Worm (Caenorhabditis elegans) whole organism, L1 larva: ENCODE measurements around the gene F01F1.3.

Experiments
- C16A3.4 ChIP-seq: fragments of 150-350 bp; optimal IDR thresholded peaks from 2 replicates; lab custom pipeline; 2014; ENCODE audit warnings: missing biosample characterization, missing genetic modification characterization
- blmp-1 ChIP-seq: fragments of 150-350 bp; optimal IDR thresholded peaks from 2 replicates; lab custom pipeline; 2014; ENCODE audit warnings: missing biosample characterization, missing genetic modification characterization
- ceh-8 ChIP-seq: fragments of 200-800 bp; sonication (Bioruptor generic); optimal IDR thresholded peaks from 2 replicates; lab custom pipeline; 2018; ENCODE audit warnings: mild to moderate bottlenecking, missing genetic modification characterization, moderate library complexity, missing compliant biosample characterization
- ceh-88 ChIP-seq: fragments of 200-800 bp; sonication (Bioruptor generic); IDR thresholded peaks from 2 replicates; pipeline ENCODE4 v1.3.6; 2022; ENCODE audit warnings: missing genetic modification characterization, missing compliant biosample characterization
- ceh-90 ChIP-seq: sonication (generic microtip); optimal IDR thresholded peaks from 2 replicates; lab custom pipeline; 2016; ENCODE audit warnings: missing genetic modification characterization, missing compliant biosample characterization
- ces-1 ChIP-seq: fragments of 150-350 bp; optimal IDR thresholded peaks from 2 replicates; lab custom pipeline; 2014; ENCODE audit warnings: missing biosample characterization, missing genetic modification reagents, missing genetic modification characterization
- efl-1 ChIP-seq, 4 experiments: fragments of 150-350 bp; optimal IDR thresholded peaks in 3 of 4; peaks in 1 of 4; 1 replicate in 1 of 4; 2 replicates in 3 of 4; lab custom pipeline; 2014; ENCODE audit warnings: missing biosample characterization in 2 of 4, missing genetic modification characterization in 2 of 4, missing genetic modification reagents in 2 of 4
- elt-2 ChIP-seq: sonication (generic microtip); optimal IDR thresholded peaks from 2 replicates; lab custom pipeline; 2016; ENCODE audit warnings: missing genetic modification characterization, mild to moderate bottlenecking, inconsistent platforms, missing compliant biosample characterization, missing genetic modification reagents
- elt-3 ChIP-seq, 6 experiments: fragments of 150-350 bp in 1 of 6; sonication (generic microtip); optimal IDR thresholded peaks; 2 replicates each; lab custom pipeline; 2017 to 2018; ENCODE audit warnings: missing biosample characterization in 6 of 6, missing genetic modification characterization in 6 of 6, inconsistent platforms in 1 of 6
- fkh-10 ChIP-seq: sonication (generic microtip); optimal IDR thresholded peaks from 2 replicates; lab custom pipeline; 2017; ENCODE audit warnings: missing biosample characterization, missing genetic modification reagents, missing genetic modification characterization
- fkh-8 ChIP-seq: sonication (generic microtip); optimal IDR thresholded peaks from 2 replicates; lab custom pipeline; 2016; ENCODE audit warnings: mild to moderate bottlenecking, missing genetic modification characterization, missing compliant biosample characterization
- fos-1 ChIP-seq: fragments of 150-350 bp; optimal IDR thresholded peaks from 2 replicates; lab custom pipeline; 2014; ENCODE audit warnings: missing biosample characterization, missing genetic modification characterization
- grh-1 ChIP-seq: fragments of 200-800 bp; sonication (Bioruptor generic); IDR thresholded peaks from 2 replicates; pipeline ENCODE4 v1.3.6; 2022; ENCODE audit warnings: missing genetic modification reagents, missing genetic modification characterization, missing compliant biosample characterization
- jun-1 ChIP-seq: fragments of 150-350 bp; optimal IDR thresholded peaks from 2 replicates; lab custom pipeline; 2014; ENCODE audit warnings: missing biosample characterization, missing genetic modification reagents, missing genetic modification characterization
- lin-14 ChIP-seq: fragments of 200-800 bp; sonication (Bioruptor generic); optimal IDR thresholded peaks from 2 replicates; lab custom pipeline; 2018; ENCODE audit warnings: mild to moderate bottlenecking, missing genetic modification characterization, moderate library complexity, missing compliant biosample characterization
- lin-35 ChIP-seq, 2 experiments: fragments of 150-350 bp; optimal IDR thresholded peaks; 2 replicates each; lab custom pipeline; 2014; ENCODE audit warnings: missing biosample characterization in 2 of 2, missing genetic modification characterization in 2 of 2, missing genetic modification reagents in 2 of 2
- lir-3 ChIP-seq: sonication (generic microtip); optimal IDR thresholded peaks from 2 replicates; lab custom pipeline; 2016; ENCODE audit warnings: mild to moderate bottlenecking, missing genetic modification characterization, moderate library complexity, missing compliant biosample characterization; ENCODE audit not compliant: poor library complexity
- lsy-2 ChIP-seq, 2 experiments: fragments of 150-350 bp; optimal IDR thresholded peaks; 2 replicates each; lab custom pipeline; 2014; ENCODE audit warnings: missing biosample characterization in 2 of 2, missing genetic modification characterization in 2 of 2
- mab-9 ChIP-seq: fragments of 200-800 bp; sonication (Bioruptor generic); IDR thresholded peaks from 2 replicates; pipeline ENCODE4 v1.3.6; 2022; ENCODE audit warnings: missing genetic modification reagents, missing genetic modification characterization, missing compliant biosample characterization
- mdl-1 ChIP-seq, 2 experiments: fragments of 150-350 bp; optimal IDR thresholded peaks; 2 replicates each; lab custom pipeline; 2014 to 2017; ENCODE audit warnings: missing biosample characterization in 2 of 2, missing genetic modification characterization in 2 of 2, inconsistent platforms in 1 of 2
- mef-2 ChIP-seq: fragments of 150-350 bp; optimal IDR thresholded peaks from 2 replicates; lab custom pipeline; 2014; ENCODE audit warnings: missing biosample characterization, missing genetic modification characterization
- nhr-20 ChIP-seq: sonication (generic microtip); optimal IDR thresholded peaks from 2 replicates; lab custom pipeline; 2016; ENCODE audit warnings: mild to moderate bottlenecking, missing genetic modification characterization, missing compliant biosample characterization
- nhr-47 ChIP-seq: sonication (generic microtip); optimal IDR thresholded peaks from 2 replicates; lab custom pipeline; 2016; ENCODE audit warnings: mild to moderate bottlenecking, missing genetic modification characterization, moderate library complexity, missing compliant biosample characterization
- nhr-71 ChIP-seq: sonication (generic microtip); optimal IDR thresholded peaks from 2 replicates; lab custom pipeline; 2016; ENCODE audit warnings: mild to moderate bottlenecking, missing genetic modification characterization, moderate library complexity, missing compliant biosample characterization
- nhr-76 ChIP-seq: sonication (generic microtip); optimal IDR thresholded peaks from 2 replicates; lab custom pipeline; 2017; ENCODE audit warnings: missing biosample characterization, missing genetic modification characterization
- nhr-85 ChIP-seq: sonication (generic microtip); peaks from one replicate; lab custom pipeline; 2016; ENCODE audit warnings: missing genetic modification characterization, inconsistent platforms, missing compliant biosample characterization
- nhr-90 ChIP-seq: sonication (generic microtip); optimal IDR thresholded peaks from 2 replicates; lab custom pipeline; 2016; ENCODE audit warnings: mild to moderate bottlenecking, missing genetic modification characterization, missing compliant biosample characterization; ENCODE audit not compliant: poor library complexity
- rnt-1 ChIP-seq: sonication (generic microtip); optimal IDR thresholded peaks from 2 replicates; lab custom pipeline; 2016; ENCODE audit warnings: mild to moderate bottlenecking, missing genetic modification characterization, moderate library complexity, missing compliant biosample characterization
- skn-1 ChIP-seq: fragments of 150-350 bp; optimal IDR thresholded peaks from 2 replicates; lab custom pipeline; 2014; ENCODE audit warnings: missing biosample characterization, missing genetic modification characterization
- snu-23 ChIP-seq: sonication (generic microtip); optimal IDR thresholded peaks from 2 replicates; lab custom pipeline; 2016; ENCODE audit warnings: missing genetic modification characterization, missing compliant biosample characterization
- sup-37 ChIP-seq: fragments of 200-800 bp; sonication (Bioruptor generic); optimal IDR thresholded peaks from 2 replicates; lab custom pipeline; 2018; ENCODE audit warnings: mild to moderate bottlenecking, missing genetic modification characterization, missing compliant biosample characterization
- swsn-7 ChIP-seq: sonication (generic microtip); optimal IDR thresholded peaks from 2 replicates; lab custom pipeline; 2016; ENCODE audit warnings: missing genetic modification characterization, missing compliant biosample characterization
- unc-130 ChIP-seq: fragments of 150-350 bp; optimal IDR thresholded peaks from 2 replicates; lab custom pipeline; 2017; ENCODE audit warnings: missing biosample characterization, missing genetic modification characterization, inconsistent platforms
- unc-62 ChIP-seq: fragments of 150-350 bp; optimal IDR thresholded peaks from 2 replicates; lab custom pipeline; 2014; ENCODE audit warnings: missing biosample characterization, missing genetic modification reagents, missing genetic modification characterization
- unc-86 ChIP-seq: sonication (generic microtip); optimal IDR thresholded peaks from 2 replicates; lab custom pipeline; 2016; ENCODE audit warnings: missing genetic modification characterization, missing compliant biosample characterization
- vab-15 ChIP-seq: sonication (generic microtip); optimal IDR thresholded peaks from 2 replicates; lab custom pipeline; 2017; ENCODE audit warnings: missing genotype, mild to moderate bottlenecking, missing genetic modification characterization, missing compliant biosample characterization
- xbp-1 ChIP-seq: sonication (generic microtip); optimal IDR thresholded peaks from 2 replicates; lab custom pipeline; 2016; ENCODE audit warnings: missing genetic modification characterization, missing compliant biosample characterization

Gene F01F1.3

DNA sequence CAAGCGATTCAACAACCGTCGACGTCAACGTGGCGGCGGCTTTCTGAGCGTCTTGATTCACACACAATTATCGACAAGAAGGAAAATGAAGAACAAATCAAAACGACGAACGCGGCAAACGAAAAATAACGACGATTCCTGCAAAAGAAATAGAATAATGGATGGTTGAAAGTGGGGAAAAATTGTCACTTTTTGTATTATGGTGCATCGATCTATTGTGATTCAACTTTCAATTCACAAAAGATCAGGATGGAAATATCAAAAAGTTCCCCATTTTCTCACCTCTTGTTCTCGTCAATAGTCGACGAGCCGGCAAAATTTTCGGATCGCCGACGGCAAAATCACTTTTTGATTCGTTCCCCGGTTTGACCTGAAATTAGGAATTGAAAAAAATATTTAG lies 38.4 kb upstream of the F01F1.3 start, which contains the start of the genes R12B2.13 and mdt-15:
TSS of gene R12B2.13 (minus strand) at position 101 of the 400 bp plus-strand sequence.
TSS of gene mdt-15 (minus strand) at position 376 of the 400 bp plus-strand sequence.
- TF ChIP-seq grh-1 (GFP tag; lab: Robert Waterston, UW) (no peak), fkh-10 (GFP tag; lab: Kevin White, UChicago) (no peak), mef-2 (tag; lab: Kevin White, UChicago) (no peak), lsy-2 (tag; optimal IDR thresholded peaks at IDR 0.05; lab: Kevin White, UChicago) (no peak), unc-62 (no peak), ceh-8 (GFP tag; lab: Kevin White, UChicago) (no peak), sup-37 (no peak)

ce11 chrIII:5834053-5834452 lies 37.7 kb upstream of the F01F1.3 start, which contains the start of gene R12B2.6:
Gene R12B2.6, minus strand, starts transcription at chrIII:5834153.
- TF ChIP-seq C16A3.4 (tag; lab: Kevin White, UChicago) (no peak), mab-9 (GFP tag; lab: Robert Waterston, UW) (no peak), ces-1 (GFP tag; lab: Kevin White, UChicago) (no peak), skn-1 (tag; lab: Kevin White, UChicago) (no peak), nhr-71 (no peak), ceh-8 (GFP tag; lab: Kevin White, UChicago) (no peak), fos-1 (tag; lab: Kevin White, UChicago) (no peak), jun-1 (tag; lab: Kevin White, UChicago) (no peak)
- TF ChIP-seq, all 84 proteins: peak for 0

DNA sequence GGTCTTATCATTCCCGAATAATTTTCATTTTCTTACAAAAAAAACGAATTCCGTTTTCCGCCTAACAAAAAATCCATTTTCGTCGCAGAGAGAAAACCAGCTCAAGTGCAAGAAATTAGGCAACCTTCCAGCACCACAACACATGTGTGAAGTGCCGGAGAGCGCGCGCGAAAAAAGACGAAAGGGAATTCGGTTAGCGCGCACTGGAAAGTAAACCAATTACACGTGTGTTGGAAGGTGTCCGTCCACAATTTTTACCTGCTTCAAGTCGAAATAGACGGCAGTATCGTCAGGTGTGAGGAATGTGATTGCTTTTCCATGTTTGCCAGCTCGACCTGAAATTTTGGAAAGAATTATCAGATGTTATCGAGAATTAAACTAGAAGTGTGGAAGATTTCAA lies 37.1 kb upstream of the F01F1.3 start:
- no peak for TF ChIP-seq ceh-88
- TF ChIP-seq blmp-1 (tag; lab: Kevin White, UChicago), result peak; percentile 22
- TF ChIP-seq, all 84 proteins: peak for 1

DNA sequence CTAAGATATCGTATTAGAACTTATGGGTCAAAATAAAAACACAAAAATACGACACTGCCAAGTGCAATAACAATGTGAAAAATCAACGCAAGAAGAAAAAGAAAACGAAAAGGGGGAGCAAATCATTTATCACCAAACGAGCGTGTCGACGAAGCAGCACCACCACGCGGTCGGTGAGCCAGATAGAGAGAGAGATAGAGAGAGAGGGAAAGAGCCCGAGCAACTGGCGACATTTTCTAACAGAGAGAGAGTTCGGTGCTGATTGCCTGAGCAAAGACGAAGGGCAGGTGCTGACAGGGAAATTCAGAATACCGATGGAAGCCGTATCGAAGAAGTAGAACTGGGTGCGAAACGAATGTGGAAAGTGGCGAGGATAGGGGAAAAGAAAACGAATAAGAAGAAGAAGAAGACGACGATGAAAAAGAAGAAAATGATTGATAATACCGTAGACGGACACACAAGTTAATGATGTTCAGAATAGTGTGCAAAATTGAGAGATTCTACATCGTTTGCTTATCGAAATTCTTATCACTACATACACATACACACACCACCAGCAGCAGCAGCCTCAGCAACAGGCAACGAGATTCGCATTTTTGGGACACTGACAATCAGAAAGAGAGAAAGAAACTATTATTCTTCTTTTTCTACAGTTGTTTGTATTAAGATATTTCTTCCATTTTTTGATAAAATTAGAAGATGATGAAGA lies 36.4 kb upstream of the F01F1.3 start:
- TF ChIP-seq lin-35 (GFP tag; optimal IDR thresholded peaks at IDR 0.05; lab: Kevin White, UChicago) (peak in 1 of 2 experiments; percentile 63), snu-23 (peak; percentile 44), vab-15 (peak; percentile 18), elt-2 (peak; percentile 67), nhr-76 (tag; lab: Kevin White, UChicago) (no peak), lin-14 (peak; percentile 47), ceh-88 (no peak), lir-3 (tag; lab: Kevin White, UChicago) (no peak), lsy-2 (tag; optimal IDR thresholded peaks at IDR 0.05; lab: Kevin White, UChicago) (peak in 1 of 2 experiments; percentile 41), swsn-7 (tag; lab: Kevin White, UChicago) (peak; percentile 13), jun-1 (tag; lab: Kevin White, UChicago) (no peak), elt-3 (tag; optimal IDR thresholded peaks at IDR 0.05; lab: Kevin White, UChicago) (peak in 5 of 6 experiments; percentile 71 to 99 (median 83)), nhr-71 (peak; percentile 31), blmp-1 (tag; lab: Kevin White, UChicago) (peak; percentile 74), ceh-90 (tag; lab: Kevin White, UChicago) (no peak), xbp-1 (tag; lab: Kevin White, UChicago) (no peak), nhr-47 (tag; lab: Kevin White, UChicago) (peak; percentile 11), nhr-85 (tag; lab: Kevin White, UChicago) (peak; percentile 72), unc-130 (tag; lab: Kevin White, UChicago) (peak; percentile 39), fkh-8 (tag; lab: Kevin White, UChicago) (no peak), nhr-90 (tag; lab: Kevin White, UChicago) (peak; percentile 45), rnt-1 (tag; lab: Kevin White, UChicago) (peak; percentile 58), unc-86 (tag; lab: Kevin White, UChicago) (no peak), nhr-20 (tag; lab: Kevin White, UChicago) (peak; percentile 41), mdl-1 (tag; optimal IDR thresholded peaks at IDR 0.05; lab: Kevin White, UChicago) (peak in 1 of 2 experiments; percentile 9), efl-1 (optimal IDR thresholded peaks at IDR 0.05; lab: Kevin White, UChicago) (no peak), efl-1 (GFP tag; optimal IDR thresholded peaks at IDR 0.05 in 1 of 2; lab: Kevin White, UChicago) (peak in 1 of 2 experiments; percentile 67)
